Fruit fly (Drosophila melanogaster): ENCODE results near the gene alpha4GT1.

Gene alpha4GT1

DNA sequence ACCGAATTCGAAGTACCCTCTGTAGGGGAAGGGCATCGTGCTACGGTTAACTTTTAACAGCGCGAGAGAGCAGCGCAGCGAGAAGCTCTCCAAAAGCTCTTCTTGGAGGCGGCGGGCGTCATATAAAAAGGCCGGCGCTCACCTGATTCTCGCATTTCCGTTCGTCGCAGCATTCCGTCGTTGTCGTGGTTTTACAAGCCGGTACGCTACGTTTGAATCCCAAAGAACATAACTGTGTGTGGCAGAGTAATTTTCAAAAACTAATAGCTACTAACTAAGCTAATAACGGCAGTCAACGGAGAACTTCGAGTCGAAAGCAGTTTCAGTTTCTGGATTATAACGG is 33.5 kb upstream of the alpha4GT1 start, which contains the start of gene FASN1 (continued):
- TF ChIP-seq toy (GFP tag; IDR thresholded peaks at IDR 0.05) = no peak
- TF ChIP-seq CG14014 (GFP tag; IDR thresholded peaks at IDR 0.05) = no peak; the same call in 1 of the 2 replicates
- TF ChIP-seq Sox100B (GFP tag; optimal IDR thresholded peaks at IDR 0.05) = no peak
- no peak for TF ChIP-seq CG11085 (GFP tag; IDR thresholded peaks at IDR 0.05)
- TF ChIP-seq NK7.1 (GFP tag; optimal IDR thresholded peaks at IDR 0.05) = no peak
- TF ChIP-seq phol (tag; optimal IDR thresholded peaks at IDR 0.05) = no peak
- TF ChIP-seq otp (GFP tag; IDR thresholded peaks at IDR 0.05) = 0 out of 3 replicates have a peak, but pooled peaks have one; percentile 20
- TF ChIP-seq Bteb2 (GFP tag; optimal IDR thresholded peaks at IDR 0.05) = no peak
- no peak; the same call in 2 of the 3 replicates for TF ChIP-seq CG11695 (GFP tag; IDR thresholded peaks at IDR 0.05)
- TF ChIP-seq sd (tag; optimal IDR thresholded peaks at IDR 0.05) = peak; percentile 39
- TF ChIP-seq CrebB (tag; optimal IDR thresholded peaks at IDR 0.05) = no peak
- no peak for TF ChIP-seq CG3281 (GFP tag; optimal IDR thresholded peaks at IDR 0.05)
- no peak for TF ChIP-seq pros (GFP tag; optimal IDR thresholded peaks at IDR 0.05)
- TF ChIP-seq PHDP (tag; optimal IDR thresholded peaks at IDR 0.05) = no peak
- no peak for TF ChIP-seq stwl (tag; optimal IDR thresholded peaks at IDR 0.05)
- TF ChIP-seq jigr1 (GFP tag; IDR thresholded peaks at IDR 0.05) = no peak
- TF ChIP-seq Dip3 (GFP tag; optimal IDR thresholded peaks at IDR 0.05) = no peak
- TF ChIP-seq CG17186 (GFP tag; optimal IDR thresholded peaks at IDR 0.05) = no peak
- TF ChIP-seq CG9609 (GFP tag; optimal IDR thresholded peaks at IDR 0.05) = no peak
- TF ChIP-seq zen2 (GFP tag; IDR thresholded peaks at IDR 0.05; ENCODE audit: partially characterized antibody) = no peak
- no peak for TF ChIP-seq Max (GFP tag; optimal IDR thresholded peaks at IDR 0.05)
- TF ChIP-seq Atf3 (GFP tag; optimal IDR thresholded peaks at IDR 0.05) = no peak
- no peak for TF ChIP-seq bowl (GFP tag; IDR thresholded peaks at IDR 0.05)
- TF ChIP-seq TFAM (GFP tag; optimal IDR thresholded peaks at IDR 0.05) = no peak
- TF ChIP-seq mld (GFP tag; IDR thresholded peaks at IDR 0.05; ENCODE audit: partially characterized antibody) = no peak
- TF ChIP-seq emc (GFP tag; optimal IDR thresholded peaks at IDR 0.05) = no peak
- TF ChIP-seq Dad (GFP tag; optimal IDR thresholded peaks at IDR 0.05) = peak; percentile 0
- TF ChIP-seq CG18262 (tag; optimal IDR thresholded peaks at IDR 0.05) = peak; percentile 27
- no peak for TF ChIP-seq CG11247 (GFP tag; IDR thresholded peaks at IDR 0.05)
- TF ChIP-seq Ada2b (GFP tag; IDR thresholded peaks at IDR 0.05) = no peak
- TF ChIP-seq CG18619 (GFP tag; optimal IDR thresholded peaks at IDR 0.05) = no peak
- TF ChIP-seq CkIIα-i1 (GFP tag; IDR thresholded peaks at IDR 0.05) = no peak
- peak; percentile 1 for TF ChIP-seq her (GFP tag; optimal IDR thresholded peaks at IDR 0.05)
- no peak for TF ChIP-seq exex (tag; optimal IDR thresholded peaks at IDR 0.05)
- no peak for TF ChIP-seq z (GFP tag; IDR thresholded peaks at IDR 0.05)
- TF ChIP-seq CG7745 (tag; optimal IDR thresholded peaks at IDR 0.05) = no peak
- peak; percentile 61; the same call in 1 of the 2 replicates for TF ChIP-seq Bgb (GFP tag; IDR thresholded peaks at IDR 0.05; ENCODE audit: partially characterized antibody)
- no peak for TF ChIP-seq CG2129 (GFP tag; IDR thresholded peaks at IDR 0.05; ENCODE audit: partially characterized antibody)
- no peak for TF ChIP-seq run (tag; optimal IDR thresholded peaks at IDR 0.05)
- TF ChIP-seq lab (GFP tag; optimal IDR thresholded peaks at IDR 0.05) = peak; percentile 26
- TF ChIP-seq Sry-β (GFP tag; optimal IDR thresholded peaks at IDR 0.05) = no peak
- no peak for TF ChIP-seq unpg (GFP tag; optimal IDR thresholded peaks at IDR 0.05)
- no peak for TF ChIP-seq CG9215 (GFP tag; IDR thresholded peaks at IDR 0.05)
- TF ChIP-seq Poxn (GFP tag; IDR thresholded peaks at IDR 0.05) = no peak
- TF ChIP-seq CG9876 (GFP tag; optimal IDR thresholded peaks at IDR 0.05) = no peak
- TF ChIP-seq Aef1 (GFP tag; IDR thresholded peaks at IDR 0.05) = no peak
- no peak for TF ChIP-seq ftz-f1 (GFP tag; optimal IDR thresholded peaks at IDR 0.05)
- TF ChIP-seq Mrtf (GFP tag; IDR thresholded peaks at IDR 0.05) = no peak
- no peak for TF ChIP-seq shn (GFP tag; optimal IDR thresholded peaks at IDR 0.05)
- TF ChIP-seq so (GFP tag; IDR thresholded peaks at IDR 0.05) = 0 out of 3 replicates have a peak, but pooled peaks have one; percentile 24
- TF ChIP-seq GATAe (GFP tag; conservative IDR thresholded peaks at IDR 0.05) = no peak
- TF ChIP-seq Lpt (GFP tag; optimal IDR thresholded peaks at IDR 0.05) = no peak
- TF ChIP-seq wdn (GFP tag; IDR thresholded peaks at IDR 0.05) = no peak

All from whole organism, embryonic.